Fruit fly (Drosophila melanogaster) whole organism, embryonic: ENCODE measurements around the gene CG12016.
A peak's percentile ranks its signal among the peaks of the same experiment; 100 is the strongest.

Source experiments
- Aef1 ChIP-seq: fragments of 200-800 bp; sonication (Bioruptor generic); IDR thresholded peaks from 3 replicates; pipeline ENCODE4 v1.3.6; 2022; ENCODE audit warnings: missing biosample characterization, missing genetic modification characterization
- Atf-2 ChIP-seq: fragments of 200-800 bp; sonication (Bioruptor generic); optimal IDR thresholded peaks from 2 replicates; lab custom pipeline; 2016; ENCODE audit warnings: missing biosample characterization, missing genetic modification characterization
- BEAF-32 ChIP-seq: fragments of 200-800 bp; sonication (Bioruptor generic); optimal IDR thresholded peaks from 3 replicates; lab custom pipeline; 2017; ENCODE audit warnings: missing biosample characterization, missing genetic modification characterization, mild to moderate bottlenecking, moderate library complexity, missing genetic modification reagents
- Bdp1 ChIP-seq: fragments of 200-800 bp; sonication (Bioruptor generic); optimal IDR thresholded peaks from 3 replicates; lab custom pipeline; 2016; ENCODE audit warnings: missing biosample characterization, missing genetic modification characterization
- CG10209 ChIP-seq: fragments of 200-800 bp; sonication (Bioruptor generic); optimal IDR thresholded peaks from 3 replicates; lab custom pipeline; 2017; ENCODE audit warnings: missing biosample characterization, mild to moderate bottlenecking, missing genetic modification characterization, missing genetic modification reagents
- CG1024 ChIP-seq: fragments of 200-800 bp; sonication (Bioruptor generic); IDR thresholded peaks from 2 replicates; pipeline ENCODE4 v1.3.6; 2022; ENCODE audit warnings: missing biosample characterization, missing genetic modification characterization
- CG12391 ChIP-seq: fragments of 200-800 bp; sonication (Bioruptor generic); optimal IDR thresholded peaks from 3 replicates; lab custom pipeline; 2018; ENCODE audit warnings: missing biosample characterization, mild to moderate bottlenecking, missing genetic modification characterization, moderate library complexity
- CG17361 ChIP-seq: fragments of 200-800 bp; sonication (Bioruptor generic); IDR thresholded peaks from 3 replicates; pipeline ENCODE4 v1.3.6; 2022; ENCODE audit warnings: missing biosample characterization, missing genetic modification characterization
- CG1832 ChIP-seq: fragments of 200-800 bp; sonication (Bioruptor generic); optimal IDR thresholded peaks from 2 replicates; lab custom pipeline; 2017; ENCODE audit warnings: missing biosample characterization, mild to moderate bottlenecking, missing genetic modification characterization, inconsistent platforms
- CG2678 ChIP-seq: fragments of 200-800 bp; sonication (Bioruptor generic); optimal IDR thresholded peaks from 3 replicates; lab custom pipeline; 2019; ENCODE audit warnings: missing biosample characterization, mild to moderate bottlenecking, missing genetic modification characterization, moderate library complexity
- CG2712 ChIP-seq: fragments of 200-800 bp; optimal IDR thresholded peaks from 3 replicates; lab custom pipeline; 2019; ENCODE audit warnings: missing biosample characterization, mild to moderate bottlenecking, missing genetic modification characterization, moderate library complexity
- CG3281 ChIP-seq: fragments of 200-800 bp; sonication (Bioruptor generic); optimal IDR thresholded peaks from 3 replicates; lab custom pipeline; 2017; ENCODE audit warnings: missing biosample characterization, mild to moderate bottlenecking, missing genetic modification characterization
- CG34224 ChIP-seq: fragments of 200-800 bp; sonication (Bioruptor generic); IDR thresholded peaks from 3 replicates; pipeline ENCODE4 v1.3.6; 2022; ENCODE audit warnings: missing biosample characterization, missing genetic modification characterization; ENCODE audit not compliant: partially characterized antibody
- CG5245 ChIP-seq: fragments of 200-800 bp; sonication (Bioruptor generic); optimal IDR thresholded peaks from 3 replicates; lab custom pipeline; 2016; ENCODE audit warnings: missing biosample characterization, missing genetic modification characterization
- CG6175 ChIP-seq: fragments of 200-800 bp; sonication (Bioruptor generic); IDR thresholded peaks from 3 replicates; pipeline ENCODE4 v1.3.6; 2022; ENCODE audit warnings: missing biosample characterization, missing genetic modification characterization
- CG6683 ChIP-seq: fragments of 200-800 bp; sonication (Bioruptor generic); optimal IDR thresholded peaks from 2 replicates; lab custom pipeline; 2017; ENCODE audit warnings: missing biosample characterization, mild to moderate bottlenecking, missing genetic modification characterization, missing genetic modification reagents
- CG6854 ChIP-seq: fragments of 200-800 bp; sonication (Bioruptor generic); optimal IDR thresholded peaks from 3 replicates; lab custom pipeline; 2017; ENCODE audit warnings: missing biosample characterization, mild to moderate bottlenecking, missing genetic modification characterization
- CG7987 ChIP-seq: fragments of 200-800 bp; sonication (Bioruptor generic); optimal IDR thresholded peaks from 2 replicates; lab custom pipeline; 2018; ENCODE audit warnings: missing biosample characterization, mild to moderate bottlenecking, missing genetic modification characterization, moderate library complexity
- CG9215 ChIP-seq: fragments of 200-800 bp; sonication (Bioruptor generic); IDR thresholded peaks from 2 replicates; pipeline ENCODE4 v1.3.6; 2022; ENCODE audit warnings: missing biosample characterization, missing genetic modification characterization
- CG9437 ChIP-seq: fragments of 200-800 bp; sonication (Bioruptor generic); optimal IDR thresholded peaks from 2 replicates; lab custom pipeline; 2018; ENCODE audit warnings: missing biosample characterization, mild to moderate bottlenecking, missing genetic modification characterization
- HLH3B ChIP-seq: fragments of 200-800 bp; sonication (Bioruptor generic); IDR thresholded peaks from 2 replicates; pipeline ENCODE4 v1.3.6; 2022; ENCODE audit warnings: missing biosample characterization, missing genetic modification characterization
- Hr78 ChIP-seq, 2 experiments: fragments of 200-800 bp in 1 of 2; fragments of >200 bp in 1 of 2; sonication (Bioruptor generic) in 1 of 2; optimal IDR thresholded peaks; 2 replicates each; lab custom pipeline; 2017 to 2019; ENCODE audit warnings: missing biosample characterization in 2 of 2, missing genetic modification characterization in 2 of 2, mild to moderate bottlenecking in 1 of 2, moderate library complexity in 1 of 2
- Max ChIP-seq: fragments of 200-800 bp; sonication (Bioruptor generic); optimal IDR thresholded peaks from 2 replicates; lab custom pipeline; 2016; ENCODE audit warnings: missing biosample characterization, mild to moderate bottlenecking, missing genetic modification characterization
- Mes4 ChIP-seq: fragments of 200-800 bp; sonication (Bioruptor generic); optimal IDR thresholded peaks from 2 replicates; lab custom pipeline; 2016; ENCODE audit warnings: missing biosample characterization, missing genetic modification characterization
- Pdp1 ChIP-seq, 2 experiments: fragments of 200-800 bp; sonication (Bioruptor generic); optimal IDR thresholded peaks; 3 replicates each; lab custom pipeline; 2016; ENCODE audit warnings: missing biosample characterization in 2 of 2, missing genetic modification characterization in 2 of 2, mild to moderate bottlenecking in 1 of 2, moderate library complexity in 1 of 2
- Ptx1 ChIP-seq: fragments of 200-800 bp; sonication (Bioruptor generic); IDR thresholded peaks from 2 replicates; pipeline ENCODE4 v1.3.6; 2022; ENCODE audit warnings: missing biosample characterization, missing genetic modification characterization
- Ravus ChIP-seq: fragments of 200-800 bp; sonication (Bioruptor generic); IDR thresholded peaks from 2 replicates; pipeline ENCODE4 v1.3.6; 2022; ENCODE audit warnings: missing biosample characterization, missing genetic modification characterization
- Rfx ChIP-seq: fragments of 200-800 bp; sonication (Bioruptor generic); IDR thresholded peaks from 2 replicates; pipeline ENCODE4 v1.3.6; 2022; ENCODE audit warnings: missing biosample characterization, missing genetic modification characterization
- Six4 ChIP-seq: fragments of 200-800 bp; sonication (Bioruptor generic); optimal IDR thresholded peaks from 2 replicates; lab custom pipeline; 2016; ENCODE audit warnings: missing biosample characterization, missing genetic modification characterization
- TFAM ChIP-seq: fragments of 200-800 bp; sonication (Bioruptor generic); optimal IDR thresholded peaks from 2 replicates; lab custom pipeline; 2017; ENCODE audit warnings: missing biosample characterization, missing genetic modification characterization, inconsistent platforms
- Xbp1 ChIP-seq: fragments of 200-800 bp; sonication (Bioruptor generic); optimal IDR thresholded peaks from 3 replicates; lab custom pipeline; 2016; ENCODE audit warnings: missing biosample characterization, mild to moderate bottlenecking, missing genetic modification characterization
- YL-1 ChIP-seq: fragments of 200-800 bp; sonication (Bioruptor generic); optimal IDR thresholded peaks from 3 replicates; lab custom pipeline; 2017; ENCODE audit warnings: missing biosample characterization, mild to moderate bottlenecking, missing genetic modification characterization
- bab2 ChIP-seq: fragments of 200-800 bp; sonication (Bioruptor generic); optimal IDR thresholded peaks from 2 replicates; lab custom pipeline; 2016; ENCODE audit warnings: missing biosample characterization, missing genetic modification characterization
- bcd ChIP-seq: fragments of 200-800 bp; sonication (Bioruptor generic); optimal IDR thresholded peaks from 2 replicates; lab custom pipeline; 2017; ENCODE audit warnings: missing biosample characterization, mild to moderate bottlenecking, missing genetic modification characterization
- chm ChIP-seq: fragments of 200-800 bp; sonication (Bioruptor generic); IDR thresholded peaks from 2 replicates; pipeline ENCODE4 v1.3.6; 2022; ENCODE audit warnings: missing biosample characterization, missing genetic modification characterization
- crc ChIP-seq: fragments of 200-800 bp; sonication (Bioruptor generic); optimal IDR thresholded peaks from 2 replicates; lab custom pipeline; 2016; ENCODE audit warnings: missing biosample characterization, missing genetic modification characterization
- her ChIP-seq: fragments of 200-800 bp; sonication (Bioruptor generic); optimal IDR thresholded peaks from 2 replicates; lab custom pipeline; 2016; ENCODE audit warnings: missing biosample characterization, missing genetic modification characterization
- kah ChIP-seq: fragments of 200-800 bp; sonication (Bioruptor generic); optimal IDR thresholded peaks from 2 replicates; lab custom pipeline; 2018; ENCODE audit warnings: missing biosample characterization, mild to moderate bottlenecking, missing genetic modification characterization
- kay ChIP-seq: fragments of 200-800 bp; sonication (Bioruptor generic); optimal IDR thresholded peaks from 2 replicates; lab custom pipeline; 2016; ENCODE audit warnings: missing biosample characterization, missing genetic modification characterization
- lola ChIP-seq, 3 experiments: fragments of >200 bp in 2 of 3; fragments of 200-800 bp in 1 of 3; sonication (Bioruptor generic) in 1 of 3; optimal IDR thresholded peaks; 2 replicates each; lab custom pipeline; 2017 to 2019; ENCODE audit warnings: missing biosample characterization in 3 of 3, missing genetic modification characterization in 3 of 3, mild to moderate bottlenecking in 1 of 3, moderate library complexity in 1 of 3
- luna ChIP-seq: fragments of 200-800 bp; sonication (Bioruptor generic); optimal IDR thresholded peaks from 2 replicates; lab custom pipeline; 2016; ENCODE audit warnings: missing biosample characterization, missing genetic modification characterization
- nom ChIP-seq: fragments of 200-800 bp; sonication (Bioruptor generic); optimal IDR thresholded peaks from 2 replicates; lab custom pipeline; 2017; ENCODE audit warnings: missing biosample characterization, missing genetic modification characterization, mild to moderate bottlenecking, moderate library complexity, missing genetic modification reagents
- p53 ChIP-seq: fragments of 200-800 bp; sonication (Bioruptor generic); optimal IDR thresholded peaks from 2 replicates; lab custom pipeline; 2016; ENCODE audit warnings: missing biosample characterization, missing genetic modification characterization
- pan ChIP-seq, 4 experiments: fragments of >200 bp in 3 of 4; fragments of 200-800 bp in 1 of 4; sonication (Bioruptor generic) in 1 of 4; optimal IDR thresholded peaks in 3 of 4; IDR thresholded peaks in 1 of 4; 2 replicates each; pipeline versions ENCODE4 v1.3.6 to Lab custom; 2017 to 2022; ENCODE audit warnings: missing biosample characterization in 2 of 4, missing genetic modification characterization in 2 of 4, mixed read lengths in 1 of 4
- pum ChIP-seq: fragments of 200-800 bp; sonication (Bioruptor generic); optimal IDR thresholded peaks from 2 replicates; lab custom pipeline; 2016; ENCODE audit warnings: missing biosample characterization, missing genetic modification characterization
- seq ChIP-seq: fragments of 200-800 bp; sonication (Bioruptor generic); IDR thresholded peaks from 2 replicates; pipeline ENCODE4 v1.3.6; 2022; ENCODE audit warnings: missing biosample characterization, missing genetic modification characterization
- tap ChIP-seq: fragments of 200-800 bp; optimal IDR thresholded peaks from 3 replicates; lab custom pipeline; 2019; ENCODE audit warnings: missing biosample characterization, mild to moderate bottlenecking, missing genetic modification characterization, moderate library complexity
- unc-4 ChIP-seq: fragments of 200-800 bp; sonication (Bioruptor generic); IDR thresholded peaks from 2 replicates; pipeline ENCODE4 v1.3.6; 2022; ENCODE audit warnings: missing biosample characterization, missing genetic modification characterization; ENCODE audit not compliant: partially characterized antibody

CG12016 gene

DNA sequence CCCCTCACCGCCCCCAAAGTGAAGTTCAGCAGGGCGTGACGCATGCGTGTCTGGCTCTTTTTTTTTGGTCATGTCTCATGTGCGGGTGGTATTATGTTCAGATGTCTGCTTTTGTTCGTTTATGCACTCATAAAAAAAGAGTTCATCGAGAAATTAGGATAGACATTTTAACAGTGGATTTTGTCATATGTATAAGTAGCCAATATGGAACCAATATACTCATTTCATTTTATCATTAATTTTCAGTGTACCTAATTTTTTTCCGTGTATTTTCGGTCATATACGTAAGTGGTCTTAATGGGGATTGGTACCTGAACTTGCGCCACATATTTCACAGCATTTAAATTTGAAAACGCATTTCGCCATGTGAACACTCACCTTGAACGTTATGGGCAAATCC, 19.0 kb upstream of the CG12016 start (continued):
- TF ChIP-seq Bdp1 (GFP tag; lab: Kevin White, UChicago): peak; percentile 25
- TF ChIP-seq seq: peak; percentile 69
- peak; percentile 47 for TF ChIP-seq CG5245 (GFP tag; lab: Kevin White, UChicago)
- TF ChIP-seq CG6854 (GFP tag; lab: Kevin White, UChicago): peak; percentile 17
- peak; percentile 1 for TF ChIP-seq Mes4 (GFP tag; lab: Kevin White, UChicago)
- TF ChIP-seq Six4 (GFP tag; lab: Kevin White, UChicago): peak; percentile 38
- peak; percentile 19 for TF ChIP-seq CG7987 (GFP tag; lab: Kevin White, UChicago)
- peak; percentile 82 for TF ChIP-seq Ptx1
- peak; percentile 62; the same call in 2 of the 3 replicates for TF ChIP-seq CG17361
- peak; percentile 41 for TF ChIP-seq Max
- no peak for TF ChIP-seq luna (GFP tag; lab: Kevin White, UChicago)
- TF ChIP-seq kay (GFP tag; lab: Kevin White, UChicago): peak; percentile 63
- peak; percentile 49 for TF ChIP-seq bcd (GFP tag; lab: Kevin White, UChicago)
- TF ChIP-seq Rfx (GFP tag; lab: Robert Waterston, UW): peak; percentile 71
- peak; percentile 75; the same call in 1 of the 2 replicates for TF ChIP-seq chm (GFP tag; lab: Robert Waterston, UW)
- TF ChIP-seq CG12391 (tag; lab: Kevin White, UChicago): peak; percentile 61

DNA sequence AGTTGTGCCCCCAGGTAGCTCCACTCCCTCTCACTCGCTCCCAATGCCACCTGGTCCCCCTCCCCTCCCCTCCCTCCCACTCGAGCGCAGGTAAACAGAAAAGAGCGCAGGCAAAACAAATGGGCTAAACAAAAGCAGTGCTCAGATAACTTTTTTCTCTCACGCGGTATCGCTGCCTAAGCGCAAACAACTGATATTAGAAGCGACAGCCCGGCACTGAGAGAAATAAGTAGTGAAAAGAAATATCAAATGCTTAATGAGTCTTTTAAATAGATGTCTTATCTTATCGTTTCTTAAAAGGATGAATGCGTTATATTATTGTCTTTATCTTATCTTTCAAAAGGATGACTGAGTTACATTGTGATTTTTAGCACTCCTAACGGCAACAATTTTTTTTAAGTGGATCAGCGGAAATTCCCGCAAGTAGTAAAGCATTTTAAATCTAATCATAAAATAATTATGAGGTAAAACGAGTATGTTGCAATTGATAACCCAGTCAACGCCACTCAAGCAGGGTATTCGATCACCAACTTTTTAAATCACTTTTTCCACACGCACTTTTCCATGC, 18.1 kb upstream of the CG12016 start:
- TF ChIP-seq CG6683 (GFP tag; lab: Kevin White, UChicago): peak; percentile 83
- TF ChIP-seq Ravus (GFP tag; lab: Robert Waterston, UW): peak; percentile 70; the same call in 1 of the 2 replicates
- peak; percentile 88 for TF ChIP-seq crc (GFP tag; lab: Kevin White, UChicago)
- TF ChIP-seq CG1024 (GFP tag; lab: Robert Waterston, UW): peak; percentile 43; the same call in 1 of the 2 replicates
- no peak for TF ChIP-seq TFAM (GFP tag; lab: Kevin White, UChicago)
- TF ChIP-seq pan (optimal IDR thresholded peaks at IDR 0.05; lab: Kevin White, UChicago): no peak
- peak in 1 of 2 experiments; percentile 92 for TF ChIP-seq pan (GFP tag; optimal IDR thresholded peaks at IDR 0.05 in 1 of 2, IDR thresholded peaks at IDR 0.05 in 1 of 2)
- peak; percentile 89 for TF ChIP-seq Aef1 (GFP tag; lab: Robert Waterston, UW)
- TF ChIP-seq CG6175 (GFP tag; lab: Robert Waterston, UW): peak; percentile 91
- TF ChIP-seq kay (GFP tag; lab: Kevin White, UChicago): peak; percentile 84
- TF ChIP-seq Pdp1 (GFP tag; optimal IDR thresholded peaks at IDR 0.05; lab: Kevin White, UChicago): peak; percentile 86 to 89
- peak; percentile 88 for TF ChIP-seq her (GFP tag; lab: Kevin White, UChicago)
- no peak for TF ChIP-seq CG1832
- peak; percentile 95 for TF ChIP-seq CG2712
- peak; percentile 92 for TF ChIP-seq CG10209 (GFP tag; lab: Kevin White, UChicago)
- peak; percentile 69 for TF ChIP-seq CG9215
- TF ChIP-seq CG9437: peak; percentile 87
- TF ChIP-seq tap (tag; lab: Kevin White, UChicago): peak; percentile 95
- peak; percentile 84 for TF ChIP-seq pum (GFP tag; lab: Kevin White, UChicago)
- TF ChIP-seq YL-1 (GFP tag; lab: Kevin White, UChicago): peak; percentile 55
- TF ChIP-seq CG3281 (GFP tag; lab: Kevin White, UChicago): peak; percentile 92
- no peak for TF ChIP-seq nom (GFP tag; lab: Kevin White, UChicago)
- TF ChIP-seq unc-4: no peak
- TF ChIP-seq kah (GFP tag; lab: Kevin White, UChicago): peak; percentile 82
- TF ChIP-seq Hr78 (GFP tag; optimal IDR thresholded peaks at IDR 0.05; lab: Kevin White, UChicago): peak in 1 of 2 experiments; percentile 41
- peak; percentile 90 for TF ChIP-seq HLH3B
- TF ChIP-seq Xbp1: peak; percentile 93
- no peak for TF ChIP-seq BEAF-32 (GFP tag; lab: Kevin White, UChicago)
- peak; percentile 86 for TF ChIP-seq Atf-2 (GFP tag; lab: Kevin White, UChicago)
- no peak for TF ChIP-seq CG34224 (GFP tag; lab: Robert Waterston, UW)
- TF ChIP-seq lola (GFP tag; optimal IDR thresholded peaks at IDR 0.05; lab: Kevin White, UChicago): peak in 1 of 3 experiments; percentile 83
- peak; percentile 90 for TF ChIP-seq bab2 (GFP tag; lab: Kevin White, UChicago)
- TF ChIP-seq CG2678 (tag; lab: Kevin White, UChicago): peak; percentile 95
- TF ChIP-seq p53 (GFP tag; lab: Kevin White, UChicago): peak; percentile 75
